Fruit fly (Drosophila melanogaster): ENCODE measurements around the gene CG43861.

DNA sequence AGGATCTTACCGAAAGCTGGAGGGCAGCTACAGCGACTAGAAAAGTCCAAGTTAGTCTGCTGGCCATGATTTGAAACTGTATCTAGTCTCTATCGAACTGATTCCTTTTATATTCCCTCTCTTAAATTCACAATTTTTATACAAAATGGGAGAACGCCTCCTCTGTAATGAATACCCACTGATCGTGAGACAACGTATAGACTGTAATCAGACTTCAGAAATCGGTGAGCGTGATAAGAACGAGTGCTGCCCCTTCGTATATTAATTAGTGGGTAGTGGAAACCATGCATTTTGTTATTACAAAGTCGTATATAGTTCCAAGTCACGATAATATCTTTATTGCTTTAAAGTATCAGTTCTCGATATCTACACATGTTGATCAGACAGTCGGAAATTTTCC, 50.7 kb downstream of the CG43861 start, which contains the start of gene OS9:
- TF ChIP-seq Sin3A (optimal IDR thresholded peaks at IDR 0.05) (no peak), ttk (optimal IDR thresholded peaks at IDR 0.05) (no peak), h (optimal IDR thresholded peaks at IDR 0.05) (no peak), insv (optimal IDR thresholded peaks at IDR 0.05) (no peak), psq (optimal IDR thresholded peaks at IDR 0.05) (no peak), Myc (optimal IDR thresholded peaks at IDR 0.05) (no peak)

Measured in Kc167 (cell line).